Fruit fly (Drosophila melanogaster) whole organism, wandering third instar larva: Measurements from ENCODE around the gene alt.

Experiments
- CG9705 ChIP-seq: fragments of 200-800 bp; sonication (Bioruptor generic); optimal IDR thresholded peaks from 2 replicates; lab custom pipeline; 2018; ENCODE audit warnings: missing biosample characterization, mild to moderate bottlenecking, missing genetic modification characterization
- CrebA ChIP-seq: fragments of 200-800 bp; sonication (Bioruptor generic); optimal IDR thresholded peaks from 2 replicates; lab custom pipeline; 2016; ENCODE audit warnings: missing biosample characterization, mild to moderate bottlenecking, missing genetic modification characterization, borderline replicate concordance
- Dfd ChIP-seq: fragments of >200 bp; optimal IDR thresholded peaks from 2 replicates; lab custom pipeline; 2017; ENCODE audit warnings: missing biosample characterization, missing genetic modification characterization
- Dif ChIP-seq: fragments of 200-275, 200-300 bp; sonication (Bioruptor generic); optimal IDR thresholded peaks from 2 replicates; lab custom pipeline; 2018; ENCODE audit warnings: missing biosample characterization, missing genetic modification characterization; ENCODE audit not compliant: partially characterized antibody
- GATAd ChIP-seq: sonication (Bioruptor generic); optimal IDR thresholded peaks from 2 replicates; lab custom pipeline; 2016; ENCODE audit warnings: missing biosample characterization, missing genetic modification characterization
- HLH106 ChIP-seq: fragments of 200-800 bp; optimal IDR thresholded peaks from 3 replicates; lab custom pipeline; 2019; ENCODE audit warnings: missing biosample characterization, mild to moderate bottlenecking, missing genetic modification characterization, moderate library complexity
- Hr78 ChIP-seq: fragments of >200 bp; optimal IDR thresholded peaks from 2 replicates; lab custom pipeline; 2017; ENCODE audit warnings: missing biosample characterization, missing genetic modification characterization
- Hr83 ChIP-seq: fragments of 200-300 bp; sonication (Bioruptor generic); optimal IDR thresholded peaks from 2 replicates; lab custom pipeline; 2016; ENCODE audit warnings: missing biosample characterization, mild to moderate bottlenecking, missing genetic modification characterization, moderate library complexity; ENCODE audit not compliant: poor library complexity, severe bottlenecking
- Jra ChIP-seq: sonication (Bioruptor generic); optimal IDR thresholded peaks from 2 replicates; lab custom pipeline; 2016; ENCODE audit warnings: missing biosample characterization, missing genetic modification characterization
- Mio ChIP-seq: sonication (Bioruptor generic); optimal IDR thresholded peaks from 2 replicates; lab custom pipeline; 2016; ENCODE audit warnings: missing biosample characterization, missing genetic modification characterization
- Myc ChIP-seq: fragments of >200 bp; optimal IDR thresholded peaks from 2 replicates; lab custom pipeline; 2017
- N ChIP-seq: fragments of >200 bp; optimal IDR thresholded peaks from 2 replicates; lab custom pipeline; 2018; ENCODE audit warnings: missing biosample characterization, missing external identifiers, missing genetic modification characterization
- OdsH ChIP-seq: fragments of 200-800 bp; sonication (Bioruptor generic); optimal IDR thresholded peaks from 2 replicates; lab custom pipeline; 2016; ENCODE audit warnings: missing biosample characterization, mild to moderate bottlenecking, missing genetic modification characterization
- Rel ChIP-seq, 2 experiments: fragments of 200-800 bp; sonication (Bioruptor generic) in 1 of 2; optimal IDR thresholded peaks; 2 replicates in 1 of 2; 3 replicates in 1 of 2; lab custom pipeline; 2016 to 2019; ENCODE audit warnings: mild to moderate bottlenecking in 2 of 2, missing biosample characterization in 2 of 2, missing genetic modification characterization in 2 of 2, moderate library complexity in 1 of 2
- Vsx2 ChIP-seq: fragments of 200-300, 225-300 bp; sonication (Bioruptor generic); optimal IDR thresholded peaks from 2 replicates; lab custom pipeline; 2018; ENCODE audit warnings: missing biosample characterization, missing genetic modification characterization; ENCODE audit not compliant: partially characterized antibody
- br ChIP-seq: fragments of 200-800 bp; sonication (Bioruptor generic); optimal IDR thresholded peaks from 2 replicates; lab custom pipeline; 2016; ENCODE audit warnings: missing biosample characterization, missing genetic modification characterization
- dsf ChIP-seq: sonication (Bioruptor generic); optimal IDR thresholded peaks from 2 replicates; lab custom pipeline; 2016; ENCODE audit warnings: missing biosample characterization, missing genetic modification characterization, borderline replicate concordance
- ey ChIP-seq: fragments of 200-800 bp; sonication (Bioruptor generic); optimal IDR thresholded peaks from 2 replicates; lab custom pipeline; 2016; ENCODE audit warnings: missing biosample characterization, missing genetic modification characterization
- foxo ChIP-seq, 2 experiments: fragments of 200-800 bp; sonication (Bioruptor generic); optimal IDR thresholded peaks; 2 replicates in 1 of 2; 3 replicates in 1 of 2; lab custom pipeline; 2016 to 2017; ENCODE audit warnings: missing biosample characterization in 2 of 2, missing genetic modification characterization in 2 of 2
- fru ChIP-seq: fragments of 200-800 bp; sonication (Bioruptor generic); optimal IDR thresholded peaks from 3 replicates; lab custom pipeline; 2016; ENCODE audit warnings: missing biosample characterization, mild to moderate bottlenecking, missing genetic modification characterization
- h ChIP-seq: fragments of 200-800 bp; sonication (Bioruptor generic); optimal IDR thresholded peaks from 3 replicates; lab custom pipeline; 2016; ENCODE audit warnings: missing biosample characterization, mild to moderate bottlenecking, missing genetic modification characterization
- jim ChIP-seq: fragments of 175-275, 200-325 bp; sonication (Bioruptor generic); optimal IDR thresholded peaks from 2 replicates; lab custom pipeline; 2016; ENCODE audit warnings: missing biosample characterization, mild to moderate bottlenecking, missing genetic modification characterization
- lola ChIP-seq: fragments of >200 bp; optimal IDR thresholded peaks from 2 replicates; lab custom pipeline; 2017; ENCODE audit warnings: missing biosample characterization, missing genetic modification characterization
- pan ChIP-seq: fragments of >200 bp; optimal IDR thresholded peaks from 2 replicates; lab custom pipeline; 2017
- psq ChIP-seq: fragments of 200-800 bp; sonication (Bioruptor generic); optimal IDR thresholded peaks from 3 replicates; lab custom pipeline; 2017; ENCODE audit warnings: missing biosample characterization, mild to moderate bottlenecking, missing genetic modification characterization, moderate library complexity
- rgr ChIP-seq: fragments of 200-800 bp; sonication (Bioruptor generic); optimal IDR thresholded peaks from 3 replicates; lab custom pipeline; 2016; ENCODE audit warnings: missing biosample characterization, mild to moderate bottlenecking, missing genetic modification characterization
- sv ChIP-seq: fragments of 200-800 bp; sonication (Bioruptor generic); optimal IDR thresholded peaks from 3 replicates; lab custom pipeline; 2016; ENCODE audit warnings: missing biosample characterization, missing genetic modification characterization
- tai ChIP-seq: sonication (Bioruptor generic); optimal IDR thresholded peaks from 2 replicates; lab custom pipeline; 2016; ENCODE audit warnings: missing biosample characterization, missing genetic modification characterization
- usp ChIP-seq: fragments of >200 bp; optimal IDR thresholded peaks from 2 replicates; lab custom pipeline; 2017; ENCODE audit warnings: missing biosample characterization, missing genetic modification characterization
- woc ChIP-seq: sonication (Bioruptor generic); optimal IDR thresholded peaks from 2 replicates; lab custom pipeline; 2016; ENCODE audit warnings: missing biosample characterization, mild to moderate bottlenecking, missing genetic modification characterization

alt gene

DNA sequence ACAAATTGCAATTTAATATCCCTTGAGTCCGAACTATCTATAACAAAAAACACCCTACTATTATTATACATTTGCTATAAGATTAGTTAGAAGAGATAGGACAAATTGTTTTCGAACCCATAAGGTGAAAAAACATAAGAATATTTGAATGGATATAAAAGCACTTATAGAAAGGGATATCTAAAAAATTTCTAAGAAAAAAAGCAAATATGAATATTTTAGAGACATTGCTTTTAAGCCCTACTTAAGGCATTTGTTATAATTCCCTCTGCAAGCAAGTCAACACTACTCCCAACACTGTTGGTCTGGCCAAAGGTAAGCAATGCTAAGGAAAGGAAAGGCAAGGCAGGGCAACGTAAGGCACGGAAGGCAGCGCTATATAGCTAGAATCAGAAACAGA, 28.1 kb upstream of the alt start:
- TF ChIP-seq foxo (GFP tag; optimal IDR thresholded peaks at IDR 0.05; lab: Kevin White, UChicago) (peak in 1 of 2 experiments; percentile 3), Hr78 (GFP tag; lab: Kevin White, UChicago) (no peak), fru (GFP tag; lab: Kevin White, UChicago) (no peak), Vsx2 (GFP tag; lab: Kevin White, UChicago) (no peak), pan (lab: Kevin White, UChicago) (no peak), usp (no peak), Myc (lab: Kevin White, UChicago) (peak; percentile 64), psq (GFP tag; lab: Kevin White, UChicago) (no peak), woc (GFP tag; lab: Kevin White, UChicago) (peak; percentile 28), GATAd (GFP tag; lab: Kevin White, UChicago) (no peak), Rel (GFP tag; optimal IDR thresholded peaks at IDR 0.05; lab: Kevin White, UChicago) (no peak), Rel (tag; optimal IDR thresholded peaks at IDR 0.05; lab: Kevin White, UChicago) (no peak), dsf (GFP tag; lab: Kevin White, UChicago) (no peak), Hr83 (GFP tag; lab: Kevin White, UChicago) (no peak), HLH106 (no peak)

DNA sequence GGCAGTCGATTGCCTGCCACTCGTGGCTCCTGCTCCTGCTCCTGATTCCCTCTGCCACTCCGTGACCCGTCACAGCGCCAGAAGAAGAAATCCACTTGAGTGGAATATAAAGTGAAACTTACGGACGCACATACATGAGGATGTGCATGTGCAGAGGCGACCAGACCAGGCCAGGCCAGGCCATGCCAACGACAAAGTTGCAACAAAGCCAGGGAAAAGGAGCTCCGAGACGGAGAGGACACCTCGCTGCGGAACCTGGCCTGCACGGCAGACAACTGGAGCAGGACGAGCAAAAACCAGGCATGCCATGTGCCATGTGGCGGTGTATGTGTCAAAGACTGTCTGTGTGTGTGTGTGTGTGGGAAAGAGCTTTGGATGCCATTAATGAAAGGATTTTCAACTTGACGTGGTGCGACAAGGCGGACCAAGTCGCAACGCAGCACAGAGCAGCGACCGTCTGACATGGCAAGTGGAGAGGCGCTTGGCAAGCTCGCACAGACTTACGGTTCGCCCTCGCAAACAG, 27.4 kb upstream of the alt start:
- TF ChIP-seq rgr (GFP tag; lab: Kevin White, UChicago) (no peak), sv (GFP tag; lab: Kevin White, UChicago) (no peak), CrebA (no peak), Jra (no peak)
- TF ChIP-seq, all 38 proteins: peak for 0

DNA sequence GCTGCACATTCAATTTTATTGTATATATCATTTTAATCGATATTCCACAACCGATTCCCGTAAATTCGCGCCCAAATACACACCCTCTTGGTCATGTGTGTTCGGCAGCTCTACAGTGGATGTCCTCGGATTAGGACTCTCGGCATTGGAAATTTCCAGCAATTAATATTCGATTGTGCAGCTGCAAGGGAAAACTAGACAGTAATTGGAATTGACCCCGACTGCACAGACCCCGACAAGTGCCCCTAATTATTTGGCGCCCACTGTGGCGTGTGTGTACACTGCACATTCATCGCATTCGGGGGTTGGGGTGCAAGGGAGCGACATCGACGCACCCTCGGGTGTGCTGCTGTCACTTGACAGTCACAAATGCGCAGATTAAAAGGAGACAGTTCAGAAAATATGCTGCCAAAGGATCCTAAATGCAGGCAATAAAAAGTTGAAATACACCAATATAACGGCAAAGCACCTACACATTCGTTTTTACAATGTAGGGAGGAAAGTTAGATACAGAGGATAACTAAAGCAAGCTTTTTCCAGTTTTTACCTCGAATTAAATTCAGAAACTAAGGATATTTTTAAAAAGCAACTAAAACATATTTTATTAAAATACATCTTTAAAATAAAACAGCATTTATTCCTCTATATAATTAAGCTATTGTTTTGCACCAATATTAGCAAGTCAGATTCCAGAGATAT, 26.6 kb upstream of the alt start:
- TF ChIP-seq Rel (GFP tag; optimal IDR thresholded peaks at IDR 0.05; lab: Kevin White, UChicago) (no peak), Rel (tag; optimal IDR thresholded peaks at IDR 0.05; lab: Kevin White, UChicago) (no peak), OdsH (GFP tag; lab: Kevin White, UChicago) (peak; percentile 1), woc (GFP tag; lab: Kevin White, UChicago) (peak; percentile 21), ey (peak; percentile 40), N (GFP tag; lab: Kevin White, UChicago) (no peak), rgr (GFP tag; lab: Kevin White, UChicago) (peak; percentile 7), psq (GFP tag; lab: Kevin White, UChicago) (peak; percentile 27), h (GFP tag; lab: Kevin White, UChicago) (peak; percentile 17), foxo (GFP tag; optimal IDR thresholded peaks at IDR 0.05; lab: Kevin White, UChicago) (peak in 1 of 2 experiments; percentile 40), fru (GFP tag; lab: Kevin White, UChicago) (peak; percentile 20), lola (GFP tag; lab: Kevin White, UChicago) (no peak), HLH106 (no peak), br (peak; percentile 2), jim (GFP tag; lab: Kevin White, UChicago) (no peak)

DNA sequence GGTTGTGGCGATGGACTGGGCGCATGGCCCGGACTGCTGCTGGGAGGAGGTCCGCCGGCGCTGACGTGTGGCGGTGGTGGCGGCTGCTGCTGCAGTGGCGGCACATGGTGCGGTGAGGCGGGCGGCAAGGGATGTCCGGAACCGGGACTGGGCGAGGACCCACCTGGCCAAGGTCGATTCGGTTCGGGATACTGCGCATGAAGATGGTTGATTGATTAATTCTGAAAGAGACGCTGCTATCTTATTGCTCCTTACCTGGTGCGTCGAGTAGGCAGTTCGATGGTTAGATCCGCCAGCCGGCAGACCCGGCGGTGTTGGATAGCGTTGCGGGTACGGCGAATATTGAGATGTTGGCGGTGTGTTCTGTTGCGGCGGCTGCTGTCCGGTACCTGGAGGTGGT, 25.5 kb upstream of the alt start:
- no peak for TF ChIP-seq fru (GFP tag; lab: Kevin White, UChicago)
- TF ChIP-seq Dfd (GFP tag; lab: Kevin White, UChicago): peak; percentile 31

DNA sequence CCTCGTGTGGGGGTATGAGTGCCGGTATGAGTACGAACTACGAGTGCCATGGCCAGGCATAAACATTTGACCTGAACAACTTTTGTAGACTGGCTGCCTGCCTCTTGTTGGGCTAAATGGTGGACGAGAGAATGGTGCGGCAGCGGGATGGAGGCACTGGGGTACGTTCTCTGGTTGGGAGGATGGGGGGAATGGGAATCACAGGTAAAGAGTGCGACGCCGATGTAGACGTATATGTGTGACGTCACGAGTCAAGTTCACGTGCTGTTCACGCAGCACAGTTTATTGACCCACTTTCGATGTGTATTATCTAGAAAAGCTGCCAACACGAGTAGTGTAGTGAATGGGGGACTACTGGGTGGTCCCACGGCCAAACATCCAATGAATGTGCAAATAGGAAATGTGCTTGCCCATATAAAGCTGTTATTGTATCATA, 24.7 kb upstream of the alt start:
- no peak for TF ChIP-seq psq (GFP tag; lab: Kevin White, UChicago)
- no peak for TF ChIP-seq tai (GFP tag; lab: Kevin White, UChicago)
- no peak for TF ChIP-seq h (GFP tag; lab: Kevin White, UChicago)
- TF ChIP-seq Dfd (GFP tag; lab: Kevin White, UChicago): no peak
- no peak for TF ChIP-seq N (GFP tag; lab: Kevin White, UChicago)
- no peak for TF ChIP-seq rgr (GFP tag; lab: Kevin White, UChicago)
- no peak for TF ChIP-seq Mio
- no peak for TF ChIP-seq CG9705 (GFP tag; lab: Kevin White, UChicago)
- no peak for TF ChIP-seq Dif (GFP tag; lab: Kevin White, UChicago)
- TF ChIP-seq CrebA: no peak
- no peak for TF ChIP-seq Rel (GFP tag; optimal IDR thresholded peaks at IDR 0.05; lab: Kevin White, UChicago)
- TF ChIP-seq Rel (tag; optimal IDR thresholded peaks at IDR 0.05; lab: Kevin White, UChicago): no peak
- no peak for TF ChIP-seq Jra
- TF ChIP-seq usp: no peak
- no peak for TF ChIP-seq jim (GFP tag; lab: Kevin White, UChicago)
- TF ChIP-seq foxo (GFP tag; optimal IDR thresholded peaks at IDR 0.05; lab: Kevin White, UChicago): no peak
- no peak for TF ChIP-seq woc (GFP tag; lab: Kevin White, UChicago)
- TF ChIP-seq, all 38 proteins: peak for 0
